Worm (Caenorhabditis elegans) whole organism, L2 larva: Measurements from ENCODE around the gene glr-1.

Experiments
- C34F6.9 ChIP-seq: fragments of 150-350 bp; optimal IDR thresholded peaks from 2 replicates; lab custom pipeline; 2014; ENCODE audit warnings: missing biosample characterization, missing genetic modification characterization
- R02D3.7 ChIP-seq: fragments of 150-350 bp; optimal IDR thresholded peaks from 2 replicates; lab custom pipeline; 2014; ENCODE audit warnings: missing biosample characterization, missing genetic modification characterization
- Y55F3AM.14 ChIP-seq: fragments of 200-800 bp; sonication (Bioruptor generic); optimal IDR thresholded peaks from 2 replicates; lab custom pipeline; 2018; ENCODE audit warnings: mild to moderate bottlenecking, missing genetic modification characterization, missing compliant biosample characterization
- alr-1 ChIP-seq: fragments of 150-350 bp; optimal IDR thresholded peaks from 2 replicates; lab custom pipeline; 2014; ENCODE audit warnings: missing biosample characterization, missing genetic modification characterization
- aly-2 ChIP-seq: fragments of 150-350 bp; optimal IDR thresholded peaks from 2 replicates; lab custom pipeline; 2014; ENCODE audit warnings: missing biosample characterization, missing genetic modification characterization
- ama-1 ChIP-seq: fragments of 150-350 bp; optimal IDR thresholded peaks from 2 replicates; lab custom pipeline; 2018; ENCODE audit warnings: inconsistent platforms
- ceh-16 ChIP-seq: fragments of 150-350 bp; optimal IDR thresholded peaks from 2 replicates; lab custom pipeline; 2014; ENCODE audit warnings: missing biosample characterization, missing genetic modification characterization
- crh-2 ChIP-seq: sonication (generic microtip); optimal IDR thresholded peaks from 2 replicates; lab custom pipeline; 2017; ENCODE audit warnings: missing biosample characterization, missing genetic modification characterization
- elt-3 ChIP-seq: sonication (generic microtip); optimal IDR thresholded peaks from 2 replicates; lab custom pipeline; 2017; ENCODE audit warnings: missing biosample characterization, missing genetic modification characterization
- fos-1 ChIP-seq: fragments of 150-350 bp; optimal IDR thresholded peaks from 2 replicates; lab custom pipeline; 2014; ENCODE audit warnings: missing biosample characterization, missing genetic modification characterization
- gmeb-1 ChIP-seq: fragments of 150-350 bp; optimal IDR thresholded peaks from 2 replicates; lab custom pipeline; 2014; ENCODE audit warnings: missing biosample characterization, missing genetic modification characterization
- lin-11 ChIP-seq: fragments of 150-350 bp; sonication (generic microtip); optimal IDR thresholded peaks from 2 replicates; lab custom pipeline; 2014; ENCODE audit warnings: missing biosample characterization, missing genetic modification characterization, inconsistent platforms, mixed read lengths
- lin-13 ChIP-seq: fragments of 150-350 bp; optimal IDR thresholded peaks from 2 replicates; lab custom pipeline; 2014; ENCODE audit warnings: missing biosample characterization, missing genetic modification reagents, missing genetic modification characterization
- lsy-2 ChIP-seq, 2 experiments: fragments of 150-350 bp in 1 of 2; sonication (generic microtip) in 1 of 2; optimal IDR thresholded peaks; 2 replicates each; lab custom pipeline; 2014 to 2017; ENCODE audit warnings: missing biosample characterization in 2 of 2, missing genetic modification characterization in 2 of 2
- mbf-1 ChIP-seq: sonication (generic microtip); optimal IDR thresholded peaks from 2 replicates; lab custom pipeline; 2017; ENCODE audit warnings: missing biosample characterization, missing genetic modification characterization
- mdl-1 ChIP-seq, 2 experiments: fragments of 150-350 bp in 1 of 2; sonication (generic microtip) in 1 of 2; optimal IDR thresholded peaks; 2 replicates each; lab custom pipeline; 2017; ENCODE audit warnings: missing biosample characterization in 2 of 2, missing genetic modification characterization in 2 of 2
- nhr-10 ChIP-seq: sonication (generic microtip); optimal IDR thresholded peaks from 2 replicates; lab custom pipeline; 2017; ENCODE audit warnings: missing biosample characterization, missing genetic modification characterization
- nhr-11 ChIP-seq: fragments of 150-350 bp; optimal IDR thresholded peaks from 2 replicates; lab custom pipeline; 2014; ENCODE audit warnings: missing biosample characterization, missing genetic modification characterization
- nhr-12 ChIP-seq: fragments of 150-350 bp; optimal IDR thresholded peaks from 2 replicates; lab custom pipeline; 2014; ENCODE audit warnings: missing biosample characterization, missing genetic modification characterization
- nhr-129 ChIP-seq: fragments of 150-350 bp; optimal IDR thresholded peaks from 2 replicates; lab custom pipeline; 2014; ENCODE audit warnings: missing biosample characterization, missing genetic modification characterization
- nhr-23 ChIP-seq: fragments of 150-350 bp; optimal IDR thresholded peaks from 2 replicates; lab custom pipeline; 2014; ENCODE audit warnings: missing biosample characterization, missing genetic modification reagents, missing genetic modification characterization
- nhr-25 ChIP-seq: fragments of 150-350 bp; sonication (generic microtip); optimal IDR thresholded peaks from 3 replicates; lab custom pipeline; 2014; ENCODE audit warnings: missing biosample characterization, missing genetic modification characterization
- nhr-77 ChIP-seq: fragments of 150-350 bp; optimal IDR thresholded peaks from 2 replicates; lab custom pipeline; 2014; ENCODE audit warnings: missing biosample characterization, missing genetic modification characterization
- peb-1 ChIP-seq: fragments of 150-350 bp; optimal IDR thresholded peaks from 2 replicates; lab custom pipeline; 2014; ENCODE audit warnings: missing biosample characterization, missing genetic modification characterization
- sem-4 ChIP-seq: fragments of 150-350 bp; optimal IDR thresholded peaks from 2 replicates; lab custom pipeline; 2014; ENCODE audit warnings: missing biosample characterization, missing genetic modification reagents, missing genetic modification characterization
- skn-1 ChIP-seq: sonication (generic microtip); optimal IDR thresholded peaks from 2 replicates; lab custom pipeline; 2017; ENCODE audit warnings: missing biosample characterization, missing genetic modification characterization
- sma-9 ChIP-seq, 2 experiments: fragments of 150-350 bp in 1 of 2; sonication (generic microtip) in 1 of 2; optimal IDR thresholded peaks; 2 replicates each; lab custom pipeline; 2014 to 2016; ENCODE audit warnings: missing genetic modification characterization in 2 of 2, mild to moderate bottlenecking in 1 of 2, missing biosample characterization in 1 of 2, missing compliant biosample characterization in 1 of 2, missing genetic modification reagents in 1 of 2, moderate library complexity in 1 of 2
- snpc-4 ChIP-seq: fragments of 150-350 bp; optimal IDR thresholded peaks from 2 replicates; lab custom pipeline; 2014; ENCODE audit warnings: missing biosample characterization, missing genetic modification characterization
- unc-39 ChIP-seq: fragments of 150-350 bp; optimal IDR thresholded peaks from 2 replicates; lab custom pipeline; 2014; ENCODE audit warnings: missing biosample characterization, missing genetic modification characterization
- unc-55 ChIP-seq: fragments of 150-350 bp; sonication (generic microtip); optimal IDR thresholded peaks from 3 replicates; lab custom pipeline; 2014; ENCODE audit warnings: missing biosample characterization, missing genetic modification reagents, missing genetic modification characterization
- unc-62 ChIP-seq: fragments of 150-350 bp; optimal IDR thresholded peaks from 2 replicates; lab custom pipeline; 2014; ENCODE audit warnings: missing biosample characterization, missing genetic modification reagents, missing genetic modification characterization
- ztf-1 ChIP-seq: fragments of 200-800 bp; sonication (Bioruptor generic); conservative IDR thresholded peaks from 2 replicates; pipeline ENCODE4 v1.3.6; 2022; ENCODE audit warnings: missing genetic modification characterization, missing compliant biosample characterization
- ztf-11 ChIP-seq: sonication (generic microtip); optimal IDR thresholded peaks from 2 replicates; lab custom pipeline; 2017; ENCODE audit warnings: missing biosample characterization, missing genetic modification characterization

glr-1 gene

DNA sequence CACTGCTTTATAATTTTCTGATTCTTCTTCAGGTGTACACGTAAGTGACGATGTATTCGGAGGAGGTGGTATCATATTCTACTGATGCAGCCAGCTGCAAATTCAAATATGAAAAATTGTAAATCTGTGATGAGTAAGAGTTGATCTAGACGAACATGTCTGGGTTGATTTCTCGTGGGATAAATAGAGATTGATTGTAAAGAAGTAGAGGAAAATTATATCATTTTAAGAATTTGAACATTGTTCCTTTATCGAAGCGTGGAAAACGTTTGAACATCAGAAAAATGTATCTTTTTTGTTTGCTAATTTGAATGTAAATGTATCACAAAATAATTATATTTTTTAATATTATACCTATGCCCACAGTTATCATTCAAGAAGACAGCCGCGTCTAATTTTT lies 42.9 kb downstream of the glr-1 start, which contains the start of gene ZC21.6:
Gene ZC21.6, minus strand, starts transcription at position 101 of the 400 bp plus-strand sequence.
- no peak for TF ChIP-seq mbf-1 (tag; lab: Kevin White, UChicago)
- no peak for TF ChIP-seq lsy-2 (tag; optimal IDR thresholded peaks at IDR 0.05; lab: Kevin White, UChicago)
- no peak for TF ChIP-seq peb-1 (tag; lab: Kevin White, UChicago)
- no peak for TF ChIP-seq C34F6.9 (tag; lab: Kevin White, UChicago)
- no peak for TF ChIP-seq sma-9 (GFP tag; optimal IDR thresholded peaks at IDR 0.05; lab: Kevin White, UChicago)
- no peak for TF ChIP-seq sma-9 (tag; optimal IDR thresholded peaks at IDR 0.05; lab: Kevin White, UChicago)
- TF ChIP-seq nhr-10 (tag; lab: Kevin White, UChicago): no peak
- no peak for TF ChIP-seq snpc-4 (tag; lab: Kevin White, UChicago)
- TF ChIP-seq aly-2 (tag; lab: Kevin White, UChicago): no peak
- no peak for TF ChIP-seq nhr-77 (tag; lab: Kevin White, UChicago)
- TF ChIP-seq unc-62 (GFP tag; lab: Kevin White, UChicago): no peak
- TF ChIP-seq elt-3: no peak
- TF ChIP-seq nhr-129 (tag; lab: Kevin White, UChicago): no peak
- TF ChIP-seq nhr-12: no peak
- TF ChIP-seq nhr-11 (tag; lab: Kevin White, UChicago): no peak
- TF ChIP-seq crh-2 (tag; lab: Kevin White, UChicago): no peak
- no peak for TF ChIP-seq alr-1 (tag; lab: Kevin White, UChicago)
- TF ChIP-seq sem-4 (tag; lab: Kevin White, UChicago): no peak

DNA sequence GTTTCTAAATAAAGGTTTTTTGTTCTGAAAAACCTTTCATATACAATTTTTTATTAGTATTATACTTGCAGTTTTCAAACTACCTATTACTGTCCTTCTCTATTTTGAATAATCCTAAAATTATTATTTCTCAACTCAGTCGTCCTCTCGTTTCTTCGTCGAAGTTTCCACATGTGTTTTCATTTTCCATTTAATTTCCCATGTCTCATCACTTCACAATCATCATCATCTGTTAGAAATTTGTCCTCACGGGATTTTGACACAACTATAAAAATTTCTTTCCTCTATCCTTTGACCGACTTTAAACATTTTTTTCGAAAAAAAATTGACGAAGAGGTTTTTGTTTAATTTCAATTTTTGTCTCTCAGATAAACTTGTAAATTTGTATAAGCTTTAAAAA lies 53.0 kb downstream of the glr-1 start:
- TF ChIP-seq fos-1 (tag; lab: Kevin White, UChicago): no peak
- TF ChIP-seq nhr-25 (tag; lab: Kevin White, UChicago): no peak
- no peak for TF ChIP-seq sma-9 (GFP tag; optimal IDR thresholded peaks at IDR 0.05; lab: Kevin White, UChicago)
- no peak for TF ChIP-seq sma-9 (tag; optimal IDR thresholded peaks at IDR 0.05; lab: Kevin White, UChicago)
- TF ChIP-seq lin-11 (tag; lab: Kevin White, UChicago): no peak
- no peak for TF ChIP-seq unc-55 (GFP tag; lab: Kevin White, UChicago)
- TF ChIP-seq unc-62 (GFP tag; lab: Kevin White, UChicago): no peak
- no peak for TF ChIP-seq gmeb-1 (tag; lab: Kevin White, UChicago)
- no peak for TF ChIP-seq ztf-11 (tag; lab: Kevin White, UChicago)
- no peak for TF ChIP-seq C34F6.9 (tag; lab: Kevin White, UChicago)
- no peak for TF ChIP-seq skn-1 (tag; lab: Kevin White, UChicago)
- no peak for TF ChIP-seq nhr-23 (tag; lab: Kevin White, UChicago)
- TF ChIP-seq ceh-16 (tag; lab: Kevin White, UChicago): no peak
- no peak for TF ChIP-seq aly-2 (tag; lab: Kevin White, UChicago)
- TF ChIP-seq ztf-1 (GFP tag; lab: Robert Waterston, UW): no peak
- TF ChIP-seq lin-13 (GFP tag; lab: Kevin White, UChicago): no peak

- TF ChIP-seq lin-11 (tag; lab: Kevin White, UChicago) (no peak), elt-3 (no peak), sem-4 (tag; lab: Kevin White, UChicago) (no peak), Y55F3AM.14 (GFP tag; lab: Kevin White, UChicago) (no peak), nhr-10 (tag; lab: Kevin White, UChicago) (no peak), ama-1 (lab: Kevin White, UChicago) (no peak), R02D3.7 (tag; lab: Kevin White, UChicago) (no peak), lin-13 (GFP tag; lab: Kevin White, UChicago) (no peak), unc-39 (no peak), C34F6.9 (tag; lab: Kevin White, UChicago) (no peak), nhr-12 (no peak), crh-2 (tag; lab: Kevin White, UChicago) (no peak), ceh-16 (tag; lab: Kevin White, UChicago) (no peak), mdl-1 (tag; optimal IDR thresholded peaks at IDR 0.05; lab: Kevin White, UChicago) (no peak)
- TF ChIP-seq, all 48 proteins: peak for 0
Measured at ce11 chrIII:8534647-8535181, 53.7 kb downstream of the glr-1 start, which contains the start of gene trp-1. Gene trp-1 (plus strand): TSS chrIII:8535131.
